Fruit fly (Drosophila melanogaster): ENCODE results near the gene mRpL45.
A peak's percentile ranks its signal among the peaks of the same experiment; 100 is the strongest.

The mRpL45 gene

dm6 chr3R:22616211-22616610, 2.1 kb upstream of the mRpL45 start, which contains the start of gene CG31161:
Gene CG31161 (plus strand): TSS chr3R:22616511.
- TF ChIP-seq CG17829 (tag; optimal IDR thresholded peaks at IDR 0.05) (no peak), phol (tag; optimal IDR thresholded peaks at IDR 0.05) (no peak), HmgD (GFP tag; optimal IDR thresholded peaks at IDR 0.05) (no peak), CG2712 (tag; optimal IDR thresholded peaks at IDR 0.05) (no peak)

dm6 chr3R:22624737-22625136, 6.4 kb downstream of the mRpL45 start:
- TF ChIP-seq CG8765 (GFP tag; IDR thresholded peaks at IDR 0.05), result no peak
- peak; percentile 91 for TF ChIP-seq Med (GFP tag)
- no peak for TF ChIP-seq lov (optimal IDR thresholded peaks at IDR 0.05)
- 0 out of 3 replicates have a peak, but pooled peaks have one; percentile 74 for TF ChIP-seq lov (GFP tag; IDR thresholded peaks at IDR 0.05)
- no peak for TF ChIP-seq hkb (optimal IDR thresholded peaks at IDR 0.05)
- TF ChIP-seq hkb (GFP tag; IDR thresholded peaks at IDR 0.05), result peak; percentile 80
- peak; percentile 48; the same call in 1 of the 2 replicates for TF ChIP-seq CG6272 (GFP tag; IDR thresholded peaks at IDR 0.05)
- peak; percentile 28 for TF ChIP-seq CG9437 (GFP tag; optimal IDR thresholded peaks at IDR 0.05)
- peak; percentile 42 for TF ChIP-seq CG12659 (GFP tag; optimal IDR thresholded peaks at IDR 0.05)
- TF ChIP-seq CG12219 (GFP tag; optimal IDR thresholded peaks at IDR 0.05), result peak; percentile 56
- TF ChIP-seq stc (GFP tag; IDR thresholded peaks at IDR 0.05), result peak; percentile 76
- TF ChIP-seq Dref (GFP tag; IDR thresholded peaks at IDR 0.05), result no peak
- 0 out of 3 replicates have a peak, but pooled peaks have one; percentile 34 for TF ChIP-seq CG11695 (GFP tag; IDR thresholded peaks at IDR 0.05)
- peak; percentile 9 for TF ChIP-seq eyg (GFP tag; optimal IDR thresholded peaks at IDR 0.05)
- peak; percentile 27; the same call in 1 of the 3 replicates for TF ChIP-seq sr (GFP tag; IDR thresholded peaks at IDR 0.05)
- peak; percentile 36 for TF ChIP-seq fu2 (GFP tag; optimal IDR thresholded peaks at IDR 0.05)
- TF ChIP-seq CG4424 (GFP tag; optimal IDR thresholded peaks at IDR 0.05), result peak; percentile 77
- TF ChIP-seq ind (GFP tag; optimal IDR thresholded peaks at IDR 0.05), result peak; percentile 72
- peak; percentile 26 for TF ChIP-seq CG6254 (GFP tag; optimal IDR thresholded peaks at IDR 0.05)
- TF ChIP-seq peb (GFP tag; IDR thresholded peaks at IDR 0.05), result peak; percentile 25; the same call in 1 of the 2 replicates
- TF ChIP-seq ewg (GFP tag; optimal IDR thresholded peaks at IDR 0.05), result peak; percentile 45
- peak; percentile 1 for TF ChIP-seq Sry-δ (GFP tag; optimal IDR thresholded peaks at IDR 0.05)
- TF ChIP-seq dati (GFP tag; IDR thresholded peaks at IDR 0.05), result 0 out of 2 replicates have a peak, but pooled peaks have one; percentile 9
- peak; percentile 26 for TF ChIP-seq Atf3 (GFP tag; optimal IDR thresholded peaks at IDR 0.05)
- TF ChIP-seq bab2 (GFP tag; optimal IDR thresholded peaks at IDR 0.05), result peak; percentile 64
- TF ChIP-seq CG2875 (GFP tag; optimal IDR thresholded peaks at IDR 0.05), result peak; percentile 54
- peak; percentile 76 for TF ChIP-seq Asciz (GFP tag; optimal IDR thresholded peaks at IDR 0.05)
- TF ChIP-seq corto (GFP tag; optimal IDR thresholded peaks at IDR 0.05), result peak; percentile 13
- peak; percentile 86 for TF ChIP-seq CG17328 (GFP tag; IDR thresholded peaks at IDR 0.05)
- peak; percentile 71 for TF ChIP-seq dysf (GFP tag; IDR thresholded peaks at IDR 0.05)
- TF ChIP-seq CG8478 (optimal IDR thresholded peaks at IDR 0.05), result no peak
- no peak for TF ChIP-seq BEAF-32 (GFP tag; optimal IDR thresholded peaks at IDR 0.05)
- peak; percentile 56 for TF ChIP-seq Aef1 (GFP tag; IDR thresholded peaks at IDR 0.05)
- TF ChIP-seq CG9876 (GFP tag; optimal IDR thresholded peaks at IDR 0.05), result peak; percentile 5
- TF ChIP-seq CG15514 (GFP tag; optimal IDR thresholded peaks at IDR 0.05), result peak; percentile 43
- TF ChIP-seq CG7357 (GFP tag; IDR thresholded peaks at IDR 0.05), result 0 out of 3 replicates have a peak, but pooled peaks have one; percentile 39
- peak; percentile 56 for TF ChIP-seq CG17385 (GFP tag; optimal IDR thresholded peaks at IDR 0.05)
- TF ChIP-seq tx (GFP tag; optimal IDR thresholded peaks at IDR 0.05), result peak; percentile 6
- TF ChIP-seq CG7556 (GFP tag; optimal IDR thresholded peaks at IDR 0.05), result peak; percentile 54
- TF ChIP-seq CG10274 (GFP tag; optimal IDR thresholded peaks at IDR 0.05), result peak; percentile 0
- peak; percentile 97 for TF ChIP-seq sens (GFP tag)
- TF ChIP-seq pb (GFP tag; optimal IDR thresholded peaks at IDR 0.05), result peak; percentile 15
- TF ChIP-seq CG3281 (GFP tag; optimal IDR thresholded peaks at IDR 0.05), result peak; percentile 28
- no peak for TF ChIP-seq CG2116 (GFP tag; optimal IDR thresholded peaks at IDR 0.05)
- no peak for TF ChIP-seq CG7987 (GFP tag; optimal IDR thresholded peaks at IDR 0.05)
- TF ChIP-seq Lim3 (GFP tag; IDR thresholded peaks at IDR 0.05), result peak; percentile 57; the same call in 1 of the 2 replicates
